Worm (Caenorhabditis elegans) whole organism, young adult: ENCODE measurements around the gene C26E6.12.

Experiments
- B0261.1 ChIP-seq: sonication (generic microtip); optimal IDR thresholded peaks from 2 replicates; lab custom pipeline; 2016; ENCODE audit warnings: mild to moderate bottlenecking, missing genetic modification characterization, moderate library complexity, missing compliant biosample characterization
- C17E4.6 ChIP-seq: fragments of 200-800 bp; sonication (Bioruptor generic); IDR thresholded peaks from 2 replicates; pipeline ENCODE4 v1.3.6; 2022; ENCODE audit warnings: missing genetic modification reagents, missing genetic modification characterization, missing compliant biosample characterization
- D2030.7 ChIP-seq: fragments of 200-800 bp; sonication (Bioruptor generic); IDR thresholded peaks from 2 replicates; pipeline ENCODE4 v1.3.6; 2022; ENCODE audit warnings: missing genetic modification reagents, missing genetic modification characterization, missing compliant biosample characterization
- F10E7.11 ChIP-seq: sonication (generic microtip); optimal IDR thresholded peaks from 2 replicates; lab custom pipeline; 2017; ENCODE audit warnings: mild to moderate bottlenecking, missing genetic modification characterization, moderate library complexity, missing compliant biosample characterization
- F22D6.2 ChIP-seq: sonication (generic microtip); optimal IDR thresholded peaks from 2 replicates; lab custom pipeline; 2016; ENCODE audit warnings: mild to moderate bottlenecking, missing genetic modification characterization, missing compliant biosample characterization
- F39B2.1 ChIP-seq: fragments of 200-800 bp; sonication (Bioruptor generic); IDR thresholded peaks from 2 replicates; pipeline ENCODE4 v1.3.6; 2022; ENCODE audit warnings: missing genetic modification reagents, missing genetic modification characterization, missing compliant biosample characterization
- F52B5.7 ChIP-seq: sonication (generic microtip); optimal IDR thresholded peaks from 2 replicates; lab custom pipeline; 2016; ENCODE audit warnings: mild to moderate bottlenecking, missing genetic modification characterization, missing compliant biosample characterization
- F57C9.4 ChIP-seq: sonication (generic microtip); optimal IDR thresholded peaks from 2 replicates; lab custom pipeline; 2017; ENCODE audit warnings: mild to moderate bottlenecking, missing genetic modification characterization, missing compliant biosample characterization
- K11D2.4 ChIP-seq: fragments of 200-800 bp; sonication (Bioruptor generic); IDR thresholded peaks from 2 replicates; pipeline ENCODE4 v1.3.6; 2022; ENCODE audit warnings: missing genetic modification reagents, missing genetic modification characterization, missing compliant biosample characterization
- K12H6.12 ChIP-seq: fragments of 200-800 bp; sonication (Bioruptor generic); optimal IDR thresholded peaks from 2 replicates; lab custom pipeline; 2018; ENCODE audit warnings: mild to moderate bottlenecking, missing genetic modification characterization, missing compliant biosample characterization
- T07F8.4 ChIP-seq: sonication (generic microtip); optimal IDR thresholded peaks from 2 replicates; lab custom pipeline; 2016; ENCODE audit warnings: mild to moderate bottlenecking, missing genetic modification characterization, moderate library complexity, missing compliant biosample characterization
- Y53F4B.3 ChIP-seq: fragments of 200-800 bp; sonication (Bioruptor generic); IDR thresholded peaks from 2 replicates; pipeline ENCODE4 v1.3.6; 2022; ENCODE audit warnings: missing genetic modification reagents, missing genetic modification characterization, missing compliant biosample characterization
- Y67H2A.10 ChIP-seq: fragments of 200-800 bp; sonication (Bioruptor generic); conservative IDR thresholded peaks from 2 replicates; pipeline ENCODE4 v1.3.6; 2022; ENCODE audit warnings: missing genetic modification reagents, missing genetic modification characterization, missing compliant biosample characterization
- Y79H2A.3 ChIP-seq: fragments of 200-800 bp; sonication (Bioruptor generic); conservative IDR thresholded peaks from 2 replicates; pipeline ENCODE4 v1.3.6; 2022; ENCODE audit warnings: missing genetic modification reagents, missing genetic modification characterization, missing compliant biosample characterization
- ZK185.1 ChIP-seq: sonication (generic microtip); optimal IDR thresholded peaks from 2 replicates; lab custom pipeline; 2016; ENCODE audit warnings: mild to moderate bottlenecking, missing genetic modification characterization, missing compliant biosample characterization; ENCODE audit not compliant: poor library complexity, severe bottlenecking
- aptf-3 ChIP-seq: fragments of 200-800 bp; sonication (Bioruptor generic); IDR thresholded peaks from 2 replicates; pipeline ENCODE4 v1.3.6; 2022; ENCODE audit warnings: missing genetic modification characterization, missing compliant biosample characterization
- atf-7 ChIP-seq: sonication (generic microtip); optimal IDR thresholded peaks from 2 replicates; lab custom pipeline; 2017; ENCODE audit warnings: mild to moderate bottlenecking, missing genetic modification characterization, missing compliant biosample characterization
- attf-6 ChIP-seq: fragments of 200-800 bp; sonication (Bioruptor generic); IDR thresholded peaks from 2 replicates; pipeline ENCODE4 v1.3.6; 2022; ENCODE audit warnings: missing genetic modification reagents, missing genetic modification characterization, missing compliant biosample characterization
- bed-1 ChIP-seq: fragments of 200-800 bp; sonication (Bioruptor generic); IDR thresholded peaks from 2 replicates; pipeline ENCODE4 v1.3.6; 2022; ENCODE audit warnings: missing genetic modification reagents, missing genetic modification characterization, missing compliant biosample characterization
- bed-2 ChIP-seq: fragments of 200-800 bp; sonication (Bioruptor generic); IDR thresholded peaks from 2 replicates; pipeline ENCODE4 v1.3.6; 2022; ENCODE audit warnings: missing genetic modification reagents, missing genetic modification characterization, missing compliant biosample characterization
- ceh-27 ChIP-seq: fragments of 200-800 bp; sonication (Bioruptor generic); optimal IDR thresholded peaks from 2 replicates; lab custom pipeline; 2018; ENCODE audit warnings: mild to moderate bottlenecking, missing genetic modification characterization, moderate library complexity, missing compliant biosample characterization
- ceh-58 ChIP-seq: fragments of 200-800 bp; sonication (Bioruptor generic); IDR thresholded peaks from 2 replicates; pipeline ENCODE4 v1.3.6; 2022; ENCODE audit warnings: missing genetic modification characterization, missing compliant biosample characterization
- chd-7 ChIP-seq: sonication (generic microtip); optimal IDR thresholded peaks from 2 replicates; lab custom pipeline; 2016; ENCODE audit warnings: mild to moderate bottlenecking, missing genetic modification characterization, moderate library complexity, missing compliant biosample characterization
- die-1 ChIP-seq: sonication (generic microtip); optimal IDR thresholded peaks from 2 replicates; lab custom pipeline; 2016; ENCODE audit warnings: missing genotype, mild to moderate bottlenecking, missing genetic modification characterization, missing compliant biosample characterization
- dpff-1 ChIP-seq: sonication (generic microtip); optimal IDR thresholded peaks from 2 replicates; lab custom pipeline; 2017; ENCODE audit warnings: mild to moderate bottlenecking, missing genetic modification characterization, missing compliant biosample characterization
- ets-4 ChIP-seq: fragments of 200-800 bp; sonication (Bioruptor generic); optimal IDR thresholded peaks from 2 replicates; lab custom pipeline; 2018; ENCODE audit warnings: mild to moderate bottlenecking, missing genetic modification characterization, missing compliant biosample characterization
- fkh-3 ChIP-seq: sonication (generic microtip); optimal IDR thresholded peaks from 2 replicates; lab custom pipeline; 2016; ENCODE audit warnings: mild to moderate bottlenecking, missing genetic modification characterization, missing compliant biosample characterization
- hlh-12 ChIP-seq: sonication (generic microtip); optimal IDR thresholded peaks from 2 replicates; lab custom pipeline; 2016; ENCODE audit warnings: missing genetic modification characterization, missing compliant biosample characterization
- hmg-1.2 ChIP-seq: fragments of 200-800 bp; sonication (Bioruptor generic); IDR thresholded peaks from 2 replicates; pipeline ENCODE4 v1.3.6; 2022; ENCODE audit warnings: missing genetic modification reagents, missing genetic modification characterization, missing compliant biosample characterization
- hmg-20 ChIP-seq: fragments of 200-800 bp; sonication (Bioruptor generic); IDR thresholded peaks from 2 replicates; pipeline ENCODE4 v1.3.6; 2022; ENCODE audit warnings: missing genetic modification reagents, missing genetic modification characterization, missing compliant biosample characterization
- hrde-1 ChIP-seq: sonication (generic microtip); optimal IDR thresholded peaks from 2 replicates; lab custom pipeline; 2016; ENCODE audit warnings: missing genetic modification characterization, mild to moderate bottlenecking, missing compliant biosample characterization, moderate library complexity, missing genotype, missing genetic modification reagents, borderline replicate concordance
- lin-26 ChIP-seq: fragments of 200-800 bp; sonication (Bioruptor generic); IDR thresholded peaks from 2 replicates; pipeline ENCODE4 v1.3.6; 2022; ENCODE audit warnings: missing genetic modification reagents, missing genetic modification characterization, missing compliant biosample characterization
- lin-35 ChIP-seq, 3 experiments: fragments of 150-350 bp in 2 of 3; sonication (generic microtip) in 1 of 3; optimal IDR thresholded peaks; 2 replicates each; lab custom pipeline; 2014 to 2018; ENCODE audit warnings: missing biosample characterization in 3 of 3, missing genetic modification characterization in 3 of 3, missing genetic modification reagents in 3 of 3
- lsl-1 ChIP-seq: fragments of 200-800 bp; sonication (Bioruptor generic); optimal IDR thresholded peaks from 2 replicates; lab custom pipeline; 2018; ENCODE audit warnings: mild to moderate bottlenecking, missing genetic modification characterization, moderate library complexity, missing compliant biosample characterization
- lsy-27 ChIP-seq: sonication (generic microtip); optimal IDR thresholded peaks from 2 replicates; lab custom pipeline; 2017; ENCODE audit warnings: missing genetic modification characterization, mild to moderate bottlenecking, missing compliant biosample characterization, antibody characterized with exemption, missing genotype, borderline replicate concordance; ENCODE audit not compliant: insufficient read depth
- madf-10 ChIP-seq: sonication (generic microtip); optimal IDR thresholded peaks from 2 replicates; lab custom pipeline; 2016; ENCODE audit warnings: mild to moderate bottlenecking, missing genetic modification characterization, missing compliant biosample characterization
- nhr-27 ChIP-seq: fragments of 200-800 bp; sonication (Bioruptor generic); optimal IDR thresholded peaks from 2 replicates; lab custom pipeline; 2018; ENCODE audit warnings: mild to moderate bottlenecking, missing genetic modification characterization, moderate library complexity, missing compliant biosample characterization
- pha-4 ChIP-seq: fragments of 150-350 bp; sonication (generic microtip); optimal IDR thresholded peaks from 2 replicates; lab custom pipeline; 2014; ENCODE audit warnings: missing biosample characterization, missing genetic modification reagents, missing genetic modification characterization
- rpc-1 ChIP-seq, 2 experiments: fragments of 150-350 bp in 1 of 2; sonication (generic microtip) in 1 of 2; optimal IDR thresholded peaks; 2 replicates each; lab custom pipeline; 2014 to 2018; ENCODE audit warnings: missing biosample characterization in 1 of 2, missing genetic modification characterization in 1 of 2, missing genetic modification reagents in 1 of 2, missing genotype in 1 of 2
- sdz-38 ChIP-seq: sonication (generic microtip); optimal IDR thresholded peaks from 2 replicates; lab custom pipeline; 2016; ENCODE audit warnings: missing genotype, missing genetic modification characterization, missing compliant biosample characterization
- snpc-4 ChIP-seq, 5 experiments: fragments of 150-350 bp in 1 of 5; sonication (generic microtip) in 4 of 5; optimal IDR thresholded peaks; 2 replicates each; lab custom pipeline; 2014 to 2018; ENCODE audit warnings: missing genetic modification characterization in 5 of 5, missing biosample characterization in 3 of 5, antibody characterized with exemption in 2 of 5, mild to moderate bottlenecking in 2 of 5, missing compliant biosample characterization in 2 of 5, missing genotype in 2 of 5, moderate library complexity in 2 of 5, missing genetic modification reagents in 1 of 5
- tlf-1 ChIP-seq: fragments of 200-800 bp; sonication (Bioruptor generic); optimal IDR thresholded peaks from 2 replicates; lab custom pipeline; 2018; ENCODE audit warnings: mild to moderate bottlenecking, missing genetic modification characterization, missing compliant biosample characterization
- unc-130 ChIP-seq: sonication (generic microtip); optimal IDR thresholded peaks from 2 replicates; lab custom pipeline; 2016; ENCODE audit warnings: missing genetic modification reagents, missing genetic modification characterization, missing compliant biosample characterization
- zim-3 ChIP-seq: sonication (generic microtip); optimal IDR thresholded peaks from 2 replicates; lab custom pipeline; 2017; ENCODE audit warnings: mild to moderate bottlenecking, missing genetic modification characterization, moderate library complexity, missing compliant biosample characterization
- ztf-18 ChIP-seq: sonication (generic microtip); optimal IDR thresholded peaks from 2 replicates; lab custom pipeline; 2016; ENCODE audit warnings: missing genotype, mild to moderate bottlenecking, missing genetic modification characterization, missing compliant biosample characterization
- ztf-6 ChIP-seq: fragments of 200-800 bp; sonication (Bioruptor generic); IDR thresholded peaks from 2 replicates; pipeline ENCODE4 v1.3.6; 2022; ENCODE audit warnings: missing genetic modification reagents, missing genetic modification characterization, missing compliant biosample characterization

C26E6.12 gene

ce11 chrIII:4899728-4900127 lies 32.3 kb downstream of the C26E6.12 start (continued):
- peak; percentile 86; the same call in 1 of the 2 replicates for TF ChIP-seq bed-1 (GFP tag; lab: Robert Waterston, UW)
- TF ChIP-seq F10E7.11 (tag; lab: Kevin White, UChicago): peak; percentile 80
- no peak for TF ChIP-seq lsy-27 (tag; lab: Kevin White, UChicago)
- peak; percentile 98 for TF ChIP-seq K11D2.4 (GFP tag; lab: Robert Waterston, UW)
- TF ChIP-seq Y53F4B.3: no peak
- TF ChIP-seq F39B2.1 (GFP tag; lab: Robert Waterston, UW): no peak
- peak; percentile 9 for TF ChIP-seq unc-130 (GFP tag; lab: Kevin White, UChicago)
- peak; percentile 38 for TF ChIP-seq T07F8.4 (tag; lab: Kevin White, UChicago)
- peak; percentile 96 for TF ChIP-seq ztf-6
- TF ChIP-seq tlf-1: peak; percentile 98
- peak; percentile 95 for TF ChIP-seq F52B5.7
- TF ChIP-seq ZK185.1 (tag; lab: Kevin White, UChicago): peak; percentile 96
- TF ChIP-seq zim-3 (tag; lab: Kevin White, UChicago): peak; percentile 64
- TF ChIP-seq rpc-1 (optimal IDR thresholded peaks at IDR 0.05; lab: Kevin White, UChicago): no peak
- no peak for TF ChIP-seq rpc-1 (tag; optimal IDR thresholded peaks at IDR 0.05; lab: Kevin White, UChicago)
- TF ChIP-seq ztf-18 (tag; lab: Kevin White, UChicago): peak; percentile 87
- TF ChIP-seq atf-7 (tag; lab: Kevin White, UChicago): peak; percentile 100
- TF ChIP-seq ceh-58 (GFP tag; lab: Robert Waterston, UW): peak; percentile 84; the same call in 1 of the 2 replicates
- TF ChIP-seq sdz-38 (tag; lab: Kevin White, UChicago): no peak
- peak; percentile 100 for TF ChIP-seq chd-7 (tag; lab: Kevin White, UChicago)
- TF ChIP-seq C17E4.6 (GFP tag; lab: Robert Waterston, UW): peak; percentile 87
- peak; percentile 41 for TF ChIP-seq D2030.7 (GFP tag; lab: Robert Waterston, UW)
- peak; percentile 93 for TF ChIP-seq F22D6.2 (tag; lab: Kevin White, UChicago)
- TF ChIP-seq ets-4 (GFP tag; lab: Kevin White, UChicago): peak; percentile 99
- peak; percentile 92 for TF ChIP-seq lin-26
- no peak for TF ChIP-seq hlh-12
- TF ChIP-seq bed-2 (GFP tag; lab: Robert Waterston, UW): peak; percentile 86
- TF ChIP-seq hmg-20 (GFP tag; lab: Robert Waterston, UW): peak; percentile 83; the same call in 1 of the 2 replicates
- peak; percentile 7 for TF ChIP-seq dpff-1 (tag; lab: Kevin White, UChicago)
- TF ChIP-seq nhr-27: peak; percentile 80
- TF ChIP-seq madf-10 (tag; lab: Kevin White, UChicago): peak; percentile 95
- peak in 2 of 3 experiments; percentile 68 to 96 for TF ChIP-seq lin-35 (GFP tag; optimal IDR thresholded peaks at IDR 0.05; lab: Kevin White, UChicago)
- TF ChIP-seq pha-4 (tag; lab: Kevin White, UChicago): peak; percentile 84
- peak; percentile 89 for TF ChIP-seq Y67H2A.10
- TF ChIP-seq hmg-1.2 (GFP tag; lab: Robert Waterston, UW): peak; percentile 95
- TF ChIP-seq snpc-4 (GFP tag; optimal IDR thresholded peaks at IDR 0.05; lab: Kevin White, UChicago): peak; percentile 69
- TF ChIP-seq snpc-4 (tag; optimal IDR thresholded peaks at IDR 0.05; lab: Kevin White, UChicago): peak; percentile 77 to 91 (median 82)
- TF ChIP-seq aptf-3 (GFP tag; lab: Robert Waterston, UW): no peak
- peak; percentile 100 for TF ChIP-seq ceh-27
- 0 out of 2 replicates have a peak, but pooled peaks have one; percentile 62 for TF ChIP-seq attf-6
- peak; percentile 58 for TF ChIP-seq F57C9.4 (tag; lab: Kevin White, UChicago)
- no peak for TF ChIP-seq fkh-3 (tag; lab: Kevin White, UChicago)
- TF ChIP-seq Y79H2A.3 (GFP tag; lab: Robert Waterston, UW): peak; percentile 76
- TF ChIP-seq die-1: peak; percentile 91
- no peak for TF ChIP-seq hrde-1 (tag; lab: Kevin White, UChicago)
- peak; percentile 37 for TF ChIP-seq B0261.1
- TF ChIP-seq K12H6.12: peak; percentile 100
- TF ChIP-seq lsl-1 (GFP tag; lab: Kevin White, UChicago): peak; percentile 49
